Worm (Caenorhabditis elegans) whole organism, L4 larva: ENCODE results near the gene hmg-1.1.

ENCODE experiments used
- D1046.2 ChIP-seq: fragments of 200-800 bp; sonication (Bioruptor generic); IDR thresholded peaks from 2 replicates; pipeline ENCODE4 v1.3.6; 2022; ENCODE audit warnings: missing genetic modification characterization, missing compliant biosample characterization
- F26F4.8 ChIP-seq: fragments of 200-800 bp; sonication (Bioruptor generic); conservative IDR thresholded peaks from 2 replicates; pipeline ENCODE4 v1.3.6; 2022; ENCODE audit warnings: missing genetic modification characterization, missing compliant biosample characterization
- F37D6.2 ChIP-seq: sonication (generic microtip); optimal IDR thresholded peaks from 2 replicates; lab custom pipeline; 2016; ENCODE audit warnings: mild to moderate bottlenecking, missing genetic modification characterization, missing compliant biosample characterization
- R02D3.7 ChIP-seq: fragments of 150-350 bp; sonication (generic microtip); optimal IDR thresholded peaks from 3 replicates; lab custom pipeline; 2014; ENCODE audit warnings: missing biosample characterization, missing genetic modification characterization
- T26A8.4 ChIP-seq: fragments of 200-800 bp; sonication (Bioruptor generic); IDR thresholded peaks from 2 replicates; pipeline ENCODE4 v1.3.6; 2022; ENCODE audit warnings: missing genetic modification characterization, missing compliant biosample characterization
- ZK546.5 ChIP-seq, 2 experiments: sonication (generic microtip); optimal IDR thresholded peaks; 2 replicates each; lab custom pipeline; 2017; ENCODE audit warnings: missing biosample characterization in 2 of 2, missing genetic modification characterization in 2 of 2
- aha-1 ChIP-seq: fragments of 150-350 bp; peaks from one replicate; lab custom pipeline; 2014; ENCODE audit warnings: missing biosample characterization, missing genetic modification characterization
- arid-1 ChIP-seq: fragments of 200-800 bp; sonication (Bioruptor generic); conservative IDR thresholded peaks from 2 replicates; pipeline ENCODE4 v1.3.6; 2022; ENCODE audit warnings: missing genetic modification reagents, missing genetic modification characterization, missing compliant biosample characterization
- ceh-20 ChIP-seq: fragments of 200-800 bp; sonication (Bioruptor generic); IDR thresholded peaks from 2 replicates; pipeline ENCODE4 v1.3.6; 2022; ENCODE audit warnings: missing genetic modification reagents, missing genetic modification characterization, missing compliant biosample characterization
- ceh-32 ChIP-seq: sonication (generic microtip); optimal IDR thresholded peaks from 2 replicates; lab custom pipeline; 2016; ENCODE audit warnings: mild to moderate bottlenecking, missing genetic modification characterization, missing compliant biosample characterization; ENCODE audit not compliant: poor library complexity
- ceh-62 ChIP-seq: sonication (generic microtip); optimal IDR thresholded peaks from 2 replicates; lab custom pipeline; 2017; ENCODE audit warnings: missing biosample characterization, missing genetic modification characterization
- ceh-82 ChIP-seq: sonication (generic microtip); optimal IDR thresholded peaks from 2 replicates; lab custom pipeline; 2017; ENCODE audit warnings: missing biosample characterization, missing genetic modification characterization
- ces-1 ChIP-seq: fragments of 150-350 bp; sonication (generic microtip); optimal IDR thresholded peaks from 4 replicates; lab custom pipeline; 2014; ENCODE audit warnings: missing biosample characterization, missing genetic modification reagents, missing genetic modification characterization
- daf-16 ChIP-seq, 3 experiments: sonication (generic microtip); optimal IDR thresholded peaks; 2 replicates each; lab custom pipeline; 2016 to 2017; ENCODE audit warnings: missing genetic modification characterization in 3 of 3, missing genetic modification reagents in 3 of 3, mild to moderate bottlenecking in 2 of 3, missing compliant biosample characterization in 2 of 3, missing biosample characterization in 1 of 3, moderate library complexity in 1 of 3
- dmd-9 ChIP-seq: fragments of 200-800 bp; sonication (Bioruptor generic); IDR thresholded peaks from 2 replicates; pipeline ENCODE4 v1.3.6; 2022; ENCODE audit warnings: missing genetic modification reagents, missing genetic modification characterization, missing compliant biosample characterization
- fos-1 ChIP-seq: fragments of 150-350 bp; optimal IDR thresholded peaks from 2 replicates; lab custom pipeline; 2014; ENCODE audit warnings: missing biosample characterization, missing genetic modification characterization
- jun-1 ChIP-seq: fragments of 150-350 bp; optimal IDR thresholded peaks from 2 replicates; lab custom pipeline; 2014; ENCODE audit warnings: missing biosample characterization, missing genetic modification reagents, missing genetic modification characterization
- lim-7 ChIP-seq: fragments of 200-800 bp; sonication (Bioruptor generic); IDR thresholded peaks from 2 replicates; pipeline ENCODE4 v1.3.6; 2022; ENCODE audit warnings: missing genetic modification characterization, missing compliant biosample characterization
- lin-1 ChIP-seq: fragments of 200-800 bp; sonication (Bioruptor generic); IDR thresholded peaks from 2 replicates; pipeline ENCODE4 v1.3.6; 2022; ENCODE audit warnings: missing genetic modification reagents, missing genetic modification characterization, missing compliant biosample characterization
- lin-38 ChIP-seq: fragments of 200-800 bp; sonication (Bioruptor generic); IDR thresholded peaks from 2 replicates; pipeline ENCODE4 v1.3.6; 2022; ENCODE audit warnings: missing genetic modification reagents, missing genetic modification characterization, missing compliant biosample characterization
- lsy-2 ChIP-seq, 2 experiments: fragments of 150-350 bp in 1 of 2; sonication (generic microtip) in 1 of 2; optimal IDR thresholded peaks; 2 replicates each; lab custom pipeline; 2014 to 2017; ENCODE audit warnings: missing biosample characterization in 2 of 2, missing genetic modification characterization in 2 of 2
- mdt-29 ChIP-seq: fragments of 200-800 bp; sonication (Bioruptor generic); IDR thresholded peaks from 2 replicates; pipeline ENCODE4 v1.3.6; 2022; ENCODE audit warnings: missing genetic modification reagents, missing genetic modification characterization, missing compliant biosample characterization
- mep-1 ChIP-seq: fragments of 150-350 bp; sonication (generic microtip); optimal IDR thresholded peaks from 3 replicates; lab custom pipeline; 2014; ENCODE audit warnings: missing biosample characterization, missing genetic modification characterization
- mxl-3 ChIP-seq: fragments of 200-800 bp; sonication (Bioruptor generic); optimal IDR thresholded peaks from 2 replicates; lab custom pipeline; 2018; ENCODE audit warnings: mild to moderate bottlenecking, missing genetic modification characterization, missing compliant biosample characterization
- nhr-10 ChIP-seq: fragments of 150-350 bp; optimal IDR thresholded peaks from 2 replicates; lab custom pipeline; 2014; ENCODE audit warnings: missing biosample characterization, missing genetic modification characterization
- nhr-102 ChIP-seq: sonication (generic microtip); optimal IDR thresholded peaks from 2 replicates; lab custom pipeline; 2016; ENCODE audit warnings: mild to moderate bottlenecking, missing genetic modification characterization, moderate library complexity, missing compliant biosample characterization
- nhr-237 ChIP-seq: sonication (generic microtip); optimal IDR thresholded peaks from 2 replicates; lab custom pipeline; 2017; ENCODE audit warnings: missing biosample characterization, missing genetic modification characterization
- nhr-28 ChIP-seq: fragments of 150-350 bp; optimal IDR thresholded peaks from 2 replicates; lab custom pipeline; 2014; ENCODE audit warnings: missing biosample characterization, missing genetic modification characterization
- nhr-48 ChIP-seq: sonication (generic microtip); optimal IDR thresholded peaks from 2 replicates; lab custom pipeline; 2016; ENCODE audit warnings: mild to moderate bottlenecking, missing genetic modification characterization, missing compliant biosample characterization
- nhr-77 ChIP-seq: fragments of 150-350 bp; optimal IDR thresholded peaks from 2 replicates; lab custom pipeline; 2014; ENCODE audit warnings: missing biosample characterization, missing genetic modification characterization
- pha-4 ChIP-seq, 2 experiments: fragments of 150-350 bp in 1 of 2; fragments of 200-800 bp in 1 of 2; sonication (Bioruptor generic) in 1 of 2; IDR thresholded peaks in 1 of 2; optimal IDR thresholded peaks in 1 of 2; 2 replicates each; pipeline versions ENCODE4 v1.3.6 to Lab custom; 2014 to 2022; ENCODE audit warnings: missing genetic modification characterization in 2 of 2, missing genetic modification reagents in 2 of 2, missing biosample characterization in 1 of 2, missing compliant biosample characterization in 1 of 2
- php-3 ChIP-seq: fragments of 200-800 bp; sonication (Bioruptor generic); IDR thresholded peaks from 2 replicates; pipeline ENCODE4 v1.3.6; 2022; ENCODE audit warnings: missing genetic modification reagents, missing genetic modification characterization, missing compliant biosample characterization
- pqm-1 ChIP-seq: sonication (generic microtip); optimal IDR thresholded peaks from 2 replicates; lab custom pipeline; 2017; ENCODE audit warnings: missing biosample characterization, missing genetic modification characterization
- rbr-2 ChIP-seq: sonication (generic microtip); optimal IDR thresholded peaks from 2 replicates; lab custom pipeline; 2016; ENCODE audit warnings: missing genotype, missing genetic modification characterization, missing compliant biosample characterization
- snpc-4 ChIP-seq: fragments of 150-350 bp; optimal IDR thresholded peaks from 2 replicates; lab custom pipeline; 2014; ENCODE audit warnings: missing biosample characterization, missing genetic modification characterization
- spr-1 ChIP-seq: sonication (generic microtip); optimal IDR thresholded peaks from 2 replicates; lab custom pipeline; 2016; ENCODE audit warnings: mild to moderate bottlenecking, missing genetic modification characterization, missing compliant biosample characterization
- spr-3 ChIP-seq: fragments of 200-800 bp; sonication (Bioruptor generic); optimal IDR thresholded peaks from 2 replicates; lab custom pipeline; 2018; ENCODE audit warnings: mild to moderate bottlenecking, missing genetic modification characterization, missing compliant biosample characterization
- tra-1 ChIP-seq: fragments of 200-800 bp; sonication (Bioruptor generic); IDR thresholded peaks from 2 replicates; pipeline ENCODE4 v1.3.6; 2022; ENCODE audit warnings: missing genetic modification reagents, missing genetic modification characterization, missing compliant biosample characterization
- unc-62 ChIP-seq, 3 experiments: fragments of 150-350 bp in 1 of 3; sonication (generic microtip); optimal IDR thresholded peaks in 2 of 3; peaks in 1 of 3; 1 replicate in 1 of 3; 2 replicates in 2 of 3; lab custom pipeline; 2014 to 2017; ENCODE audit warnings: missing biosample characterization in 3 of 3, missing genetic modification characterization in 3 of 3, missing genetic modification reagents in 3 of 3, missing genotype in 1 of 3
- vab-7 ChIP-seq: fragments of 200-800 bp; sonication (Bioruptor generic); IDR thresholded peaks from 2 replicates; pipeline ENCODE4 v1.3.6; 2022; ENCODE audit warnings: missing genetic modification reagents, missing genetic modification characterization, missing compliant biosample characterization
- zfp-2 ChIP-seq: sonication (generic microtip); optimal IDR thresholded peaks from 2 replicates; lab custom pipeline; 2016; ENCODE audit warnings: mild to moderate bottlenecking, missing genetic modification characterization, missing compliant biosample characterization
- zip-2 ChIP-seq: fragments of 150-350 bp; optimal IDR thresholded peaks from 2 replicates; lab custom pipeline; 2014; ENCODE audit warnings: missing biosample characterization, missing genetic modification characterization
- ztf-7 ChIP-seq: fragments of 150-350 bp; optimal IDR thresholded peaks from 2 replicates; lab custom pipeline; 2014; ENCODE audit warnings: missing biosample characterization, missing genetic modification characterization

hmg-1.1 gene

ce11 chrII:14296320-14296719 is 45.8 kb downstream of the hmg-1.1 start (continued):
- TF ChIP-seq mxl-3 (GFP tag; lab: Kevin White, UChicago) (peak; percentile 54), mep-1 (tag; lab: Kevin White, UChicago) (peak; percentile 51), fos-1 (tag; lab: Kevin White, UChicago) (no peak), dmd-9 (GFP tag; lab: Robert Waterston, UW) (no peak), ztf-7 (tag; lab: Kevin White, UChicago) (no peak), lin-38 (no peak), nhr-77 (tag; lab: Kevin White, UChicago) (peak; percentile 82), zip-2 (tag; lab: Kevin White, UChicago) (no peak), daf-16 (GFP tag; optimal IDR thresholded peaks at IDR 0.05; lab: Kevin White, UChicago) (no peak), daf-16 (tag; optimal IDR thresholded peaks at IDR 0.05; lab: Kevin White, UChicago) (peak; percentile 100), ceh-32 (no peak), spr-3 (GFP tag; lab: Kevin White, UChicago) (no peak), T26A8.4 (GFP tag; lab: Robert Waterston, UW) (no peak), snpc-4 (tag; lab: Kevin White, UChicago) (no peak), jun-1 (tag; lab: Kevin White, UChicago) (no peak), D1046.2 (GFP tag; lab: Robert Waterston, UW) (no peak), pha-4 (GFP tag; IDR thresholded peaks at IDR 0.05; lab: Robert Waterston, UW) (no peak), pha-4 (tag; optimal IDR thresholded peaks at IDR 0.05; lab: Kevin White, UChicago) (peak; percentile 74), lin-1 (no peak), tra-1 (GFP tag; lab: Robert Waterston, UW) (no peak), ceh-82 (tag; lab: Kevin White, UChicago) (no peak), nhr-48 (peak; percentile 50), nhr-28 (peak; percentile 83), lim-7 (GFP tag; lab: Robert Waterston, UW) (no peak), nhr-10 (tag; lab: Kevin White, UChicago) (no peak), unc-62 (GFP tag; optimal IDR thresholded peaks at IDR 0.05 in 1 of 2; lab: Kevin White, UChicago) (peak in 1 of 2 experiments; percentile 93), unc-62 (tag; optimal IDR thresholded peaks at IDR 0.05; lab: Kevin White, UChicago) (no peak), zfp-2 (tag; lab: Kevin White, UChicago) (no peak), F37D6.2 (no peak), ceh-62 (tag; lab: Kevin White, UChicago) (no peak), spr-1 (tag; lab: Kevin White, UChicago) (no peak), R02D3.7 (tag; lab: Kevin White, UChicago) (no peak), vab-7 (GFP tag; lab: Robert Waterston, UW) (no peak)
- TF ChIP-seq, all 104 proteins: peak for 23

ce11 chrII:14297050-14297449 is 46.6 kb downstream of the hmg-1.1 start, which contains the start of gene Y54G11A.7:
Gene Y54G11A.7 (plus strand): TSS chrII:14297305.
- TF ChIP-seq ztf-7 (tag; lab: Kevin White, UChicago) (peak; percentile 58), F26F4.8 (GFP tag; lab: Robert Waterston, UW) (0 out of 2 replicates have a peak, but pooled peaks have one; percentile 28), aha-1 (tag; lab: Kevin White, UChicago) (peak; percentile 4)
- TF ChIP-seq, all 104 proteins: peak for 3; not testable (repeated sequence) for 101

DNA sequence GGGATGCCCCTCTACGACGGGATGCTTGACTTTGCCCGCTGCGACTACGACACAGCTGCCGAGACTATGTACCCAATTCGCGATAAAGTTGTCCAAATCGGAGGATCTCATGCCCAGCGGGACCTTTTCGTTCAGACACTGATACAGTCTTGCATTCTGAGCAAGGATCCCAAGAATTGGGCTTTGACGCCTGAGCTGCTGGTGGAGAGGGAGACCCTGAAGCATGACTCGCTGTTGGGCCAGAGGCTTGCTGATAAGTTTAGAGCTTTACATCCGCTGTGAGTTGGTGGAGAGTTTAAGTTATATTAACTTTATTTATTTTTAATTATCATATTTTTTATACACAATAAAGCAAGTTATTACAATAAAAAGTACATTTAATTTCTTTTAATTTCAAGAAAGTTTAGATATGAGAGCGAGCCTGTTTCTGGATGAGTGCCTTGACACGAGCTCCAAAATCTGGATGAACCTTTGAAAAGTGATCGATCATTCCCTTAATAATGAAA is 48.8 kb downstream of the hmg-1.1 start:
- no peak for TF ChIP-seq pqm-1 (tag; lab: Kevin White, UChicago)
- 0 out of 2 replicates have a peak, but pooled peaks have one; percentile 50 for TF ChIP-seq mdt-29 (GFP tag; lab: Robert Waterston, UW)
- TF ChIP-seq lsy-2 (tag; optimal IDR thresholded peaks at IDR 0.05; lab: Kevin White, UChicago): no peak
- peak; percentile 10 for TF ChIP-seq mep-1 (tag; lab: Kevin White, UChicago)
- TF ChIP-seq aha-1 (tag; lab: Kevin White, UChicago): peak; percentile 69
- TF ChIP-seq ZK546.5 (tag; optimal IDR thresholded peaks at IDR 0.05; lab: Kevin White, UChicago): no peak
- no peak for TF ChIP-seq ceh-62 (tag; lab: Kevin White, UChicago)
- TF ChIP-seq F26F4.8 (GFP tag; lab: Robert Waterston, UW): no peak
- TF ChIP-seq rbr-2: no peak
- no peak for TF ChIP-seq ces-1 (GFP tag; lab: Kevin White, UChicago)
- no peak for TF ChIP-seq arid-1
- TF ChIP-seq ceh-20 (GFP tag; lab: Robert Waterston, UW): no peak
- TF ChIP-seq nhr-102 (tag; lab: Kevin White, UChicago): peak; percentile 55
- TF ChIP-seq lim-7 (GFP tag; lab: Robert Waterston, UW): no peak
- TF ChIP-seq php-3 (GFP tag; lab: Robert Waterston, UW): no peak
- TF ChIP-seq nhr-77 (tag; lab: Kevin White, UChicago): no peak
- TF ChIP-seq nhr-237 (tag; lab: Kevin White, UChicago): no peak
- no peak for TF ChIP-seq ceh-32
- TF ChIP-seq, all 104 proteins: peak for 4
